Worm (Caenorhabditis elegans) whole organism, mixed stage, embryonic: ENCODE results near the gene K06A4.7.

Experiments used
- blmp-1 ChIP-seq: fragments of 150-350 bp; optimal IDR thresholded peaks from 2 replicates; lab custom pipeline; 2014; ENCODE audit warnings: missing biosample characterization, missing genetic modification characterization
- ceh-39 ChIP-seq: fragments of 150-350 bp; optimal IDR thresholded peaks from 2 replicates; lab custom pipeline; 2014; ENCODE audit warnings: missing biosample characterization, missing genetic modification characterization
- cnd-1 ChIP-seq: fragments of 200-800 bp; sonication (Bioruptor generic); optimal IDR thresholded peaks from 2 replicates; lab custom pipeline; 2018; ENCODE audit warnings: mild to moderate bottlenecking, missing genetic modification characterization, missing compliant biosample characterization
- lin-13 ChIP-seq: fragments of 150-350 bp; optimal IDR thresholded peaks from 2 replicates; lab custom pipeline; 2014; ENCODE audit warnings: missing biosample characterization, missing genetic modification characterization
- mab-5 ChIP-seq: fragments of 150-350 bp; optimal IDR thresholded peaks from 2 replicates; lab custom pipeline; 2014; ENCODE audit warnings: missing biosample characterization, missing genetic modification characterization
- nhr-2 ChIP-seq: fragments of 150-350 bp; optimal IDR thresholded peaks from 2 replicates; lab custom pipeline; 2014; ENCODE audit warnings: missing biosample characterization, missing genetic modification characterization
- nhr-76 ChIP-seq: sonication (generic microtip); optimal IDR thresholded peaks from 2 replicates; lab custom pipeline; 2017; ENCODE audit warnings: missing biosample characterization, missing genetic modification characterization
- snpc-4 ChIP-seq: fragments of 150-350 bp; optimal IDR thresholded peaks from 2 replicates; lab custom pipeline; 2014; ENCODE audit warnings: missing biosample characterization, missing genetic modification characterization

DNA sequence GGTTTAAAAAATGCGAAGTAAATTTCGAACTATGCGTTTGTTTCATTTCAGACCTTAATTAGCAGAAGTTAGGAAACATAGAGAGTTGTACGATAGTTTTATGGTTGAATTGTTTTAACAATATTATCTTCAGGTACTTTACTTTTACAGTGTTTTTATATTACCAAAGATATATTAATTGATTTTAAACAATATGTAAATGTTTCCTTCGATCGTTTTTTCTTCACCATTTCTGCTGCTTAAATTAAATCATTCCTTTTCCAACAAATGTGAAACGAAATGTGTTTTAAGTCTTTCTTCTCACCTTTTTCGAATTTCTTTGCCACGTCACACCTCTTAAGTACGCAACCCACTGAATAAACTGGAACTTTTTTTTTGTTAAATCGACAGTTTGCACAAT is 38.0 kb downstream of the K06A4.7 start:
- TF ChIP-seq cnd-1 (tag; lab: Kevin White, UChicago) (no peak), mab-5 (no peak), snpc-4 (tag; lab: Kevin White, UChicago) (no peak), blmp-1 (no peak), nhr-76 (tag; lab: Kevin White, UChicago) (no peak), nhr-2 (tag; lab: Kevin White, UChicago) (no peak), ceh-39 (tag; lab: Kevin White, UChicago) (no peak), lin-13 (tag; lab: Kevin White, UChicago) (no peak)
